Worm (Caenorhabditis elegans) whole organism, mixed stage, embryonic: ENCODE results near the gene ZK377.15.
A peak's percentile ranks its signal among the peaks of the same experiment; 100 is the strongest.

Source experiments
- M03D4.4 ChIP-seq: sonication (generic microtip); optimal IDR thresholded peaks from 2 replicates; lab custom pipeline; 2017; ENCODE audit warnings: mild to moderate bottlenecking, missing genetic modification characterization, missing compliant biosample characterization
- blmp-1 ChIP-seq: fragments of 150-350 bp; optimal IDR thresholded peaks from 2 replicates; lab custom pipeline; 2014; ENCODE audit warnings: missing biosample characterization, missing genetic modification characterization
- ceh-39 ChIP-seq: fragments of 150-350 bp; optimal IDR thresholded peaks from 2 replicates; lab custom pipeline; 2014; ENCODE audit warnings: missing biosample characterization, missing genetic modification characterization
- ceh-43 ChIP-seq: fragments of 200-800 bp; sonication (Bioruptor generic); optimal IDR thresholded peaks from 2 replicates; lab custom pipeline; 2018; ENCODE audit warnings: mild to moderate bottlenecking, missing genetic modification characterization, moderate library complexity, missing compliant biosample characterization
- ceh-83 ChIP-seq: fragments of 200-800 bp; sonication (Bioruptor generic); optimal IDR thresholded peaks from 2 replicates; lab custom pipeline; 2018; ENCODE audit warnings: mild to moderate bottlenecking, missing genetic modification characterization, missing compliant biosample characterization
- ces-1 ChIP-seq: fragments of 150-350 bp; optimal IDR thresholded peaks from 2 replicates; lab custom pipeline; 2014; ENCODE audit warnings: missing biosample characterization, missing genetic modification reagents, missing genetic modification characterization
- cnd-1 ChIP-seq: fragments of 200-800 bp; sonication (Bioruptor generic); optimal IDR thresholded peaks from 2 replicates; lab custom pipeline; 2018; ENCODE audit warnings: mild to moderate bottlenecking, missing genetic modification characterization, missing compliant biosample characterization
- drap-1 ChIP-seq: fragments of 200-800 bp; sonication (Bioruptor generic); optimal IDR thresholded peaks from 3 replicates; lab custom pipeline; 2018; ENCODE audit warnings: mild to moderate bottlenecking, missing genetic modification characterization, missing compliant biosample characterization
- elt-1 ChIP-seq: sonication (generic microtip); optimal IDR thresholded peaks from 2 replicates; lab custom pipeline; 2017; ENCODE audit warnings: missing genetic modification characterization, mild to moderate bottlenecking, missing compliant biosample characterization, antibody characterized with exemption, moderate library complexity, borderline replicate concordance; ENCODE audit not compliant: insufficient read depth
- elt-3 ChIP-seq: fragments of 150-350 bp; optimal IDR thresholded peaks from 2 replicates; lab custom pipeline; 2014; ENCODE audit warnings: missing biosample characterization, missing genetic modification characterization
- flh-1 ChIP-seq: fragments of 200-800 bp; sonication (Bioruptor generic); optimal IDR thresholded peaks from 2 replicates; lab custom pipeline; 2018; ENCODE audit warnings: mild to moderate bottlenecking, missing genetic modification characterization, moderate library complexity, missing compliant biosample characterization
- ham-2 ChIP-seq: fragments of 200-800 bp; sonication (Bioruptor generic); optimal IDR thresholded peaks from 2 replicates; lab custom pipeline; 2018; ENCODE audit warnings: mild to moderate bottlenecking, missing genetic modification characterization, missing compliant biosample characterization
- hlh-1 ChIP-seq: fragments of 150-350 bp; optimal IDR thresholded peaks from 2 replicates; lab custom pipeline; 2014; ENCODE audit warnings: missing biosample characterization, missing genetic modification reagents, missing genetic modification characterization
- lin-13 ChIP-seq: fragments of 150-350 bp; optimal IDR thresholded peaks from 2 replicates; lab custom pipeline; 2014; ENCODE audit warnings: missing biosample characterization, missing genetic modification characterization
- lin-32 ChIP-seq: fragments of 200-800 bp; sonication (Bioruptor generic); optimal IDR thresholded peaks from 2 replicates; lab custom pipeline; 2018; ENCODE audit warnings: mild to moderate bottlenecking, missing genetic modification characterization, missing compliant biosample characterization
- lsy-2 ChIP-seq: fragments of 150-350 bp; optimal IDR thresholded peaks from 2 replicates; lab custom pipeline; 2014; ENCODE audit warnings: missing biosample characterization, missing genetic modification characterization
- mab-5 ChIP-seq: fragments of 150-350 bp; optimal IDR thresholded peaks from 2 replicates; lab custom pipeline; 2014; ENCODE audit warnings: missing biosample characterization, missing genetic modification characterization
- mep-1 ChIP-seq: fragments of 150-350 bp; optimal IDR thresholded peaks from 2 replicates; lab custom pipeline; 2017; ENCODE audit warnings: missing biosample characterization, missing genetic modification reagents, missing genetic modification characterization, inconsistent platforms
- mls-2 ChIP-seq: sonication (generic microtip); optimal IDR thresholded peaks from 2 replicates; lab custom pipeline; 2016; ENCODE audit warnings: mild to moderate bottlenecking, missing genetic modification characterization, moderate library complexity, missing compliant biosample characterization
- nhr-12 ChIP-seq: fragments of 150-350 bp; optimal IDR thresholded peaks from 2 replicates; lab custom pipeline; 2014; ENCODE audit warnings: missing biosample characterization, missing genetic modification characterization
- nhr-2 ChIP-seq: fragments of 150-350 bp; optimal IDR thresholded peaks from 2 replicates; lab custom pipeline; 2014; ENCODE audit warnings: missing biosample characterization, missing genetic modification characterization
- nhr-237 ChIP-seq: fragments of 150-350 bp; optimal IDR thresholded peaks from 2 replicates; lab custom pipeline; 2014; ENCODE audit warnings: missing biosample characterization, missing genetic modification characterization
- nhr-76 ChIP-seq: sonication (generic microtip); optimal IDR thresholded peaks from 2 replicates; lab custom pipeline; 2017; ENCODE audit warnings: missing biosample characterization, missing genetic modification characterization
- pha-4 ChIP-seq: fragments of 150-350 bp; optimal IDR thresholded peaks from 2 replicates; lab custom pipeline; 2018; ENCODE audit warnings: missing biosample characterization, missing genetic modification reagents, missing genetic modification characterization
- snpc-4 ChIP-seq: fragments of 150-350 bp; optimal IDR thresholded peaks from 2 replicates; lab custom pipeline; 2014; ENCODE audit warnings: missing biosample characterization, missing genetic modification characterization
- sptf-1 ChIP-seq: sonication (generic microtip); optimal IDR thresholded peaks from 2 replicates; lab custom pipeline; 2017; ENCODE audit warnings: mild to moderate bottlenecking, missing genetic modification characterization, moderate library complexity, missing compliant biosample characterization
- tbx-8 ChIP-seq: fragments of 200-800 bp; sonication (Bioruptor generic); optimal IDR thresholded peaks from 2 replicates; lab custom pipeline; 2018; ENCODE audit warnings: mild to moderate bottlenecking, missing genetic modification characterization, moderate library complexity, missing compliant biosample characterization
- unc-120 ChIP-seq: sonication (generic microtip); optimal IDR thresholded peaks from 2 replicates; lab custom pipeline; 2017; ENCODE audit warnings: missing genetic modification characterization, missing compliant biosample characterization; ENCODE audit not compliant: poor library complexity, severe bottlenecking
- unc-39 ChIP-seq: fragments of 150-350 bp; optimal IDR thresholded peaks from 2 replicates; lab custom pipeline; 2014; ENCODE audit warnings: missing biosample characterization, missing genetic modification characterization
- unc-62 ChIP-seq: fragments of 150-350 bp; optimal IDR thresholded peaks from 2 replicates; lab custom pipeline; 2014; ENCODE audit warnings: missing biosample characterization, missing genetic modification reagents, missing genetic modification characterization
- zip-8 ChIP-seq: fragments of 150-350 bp; optimal IDR thresholded peaks from 2 replicates; lab custom pipeline; 2014; ENCODE audit warnings: missing biosample characterization, missing genetic modification characterization

ZK377.15 gene

ce11 chrX:3464309-3465038, 1.2 kb downstream of the ZK377.15 start:
- TF ChIP-seq nhr-2 (tag; lab: Kevin White, UChicago) (peak; percentile 10), unc-62 (GFP tag; lab: Kevin White, UChicago) (peak; percentile 53), ces-1 (peak; percentile 80), ham-2 (GFP tag; lab: Kevin White, UChicago) (peak; percentile 41), ceh-83 (GFP tag; lab: Kevin White, UChicago) (no peak)
- TF ChIP-seq, all 35 proteins: peak for 4

- TF ChIP-seq lin-13 (tag; lab: Kevin White, UChicago) (no peak), mep-1 (tag; lab: Kevin White, UChicago) (no peak), nhr-237 (tag; lab: Kevin White, UChicago) (no peak), snpc-4 (no peak), nhr-76 (no peak), unc-62 (GFP tag; lab: Kevin White, UChicago) (peak; percentile 76), elt-3 (tag; lab: Kevin White, UChicago) (no peak)
Observed at ce11 chrX:3463875-3464274, 1.8 kb downstream of the ZK377.15 start.

ce11 chrX:3462086-3462485, 3.6 kb downstream of the ZK377.15 start:
- no peak for TF ChIP-seq pha-4 (tag; lab: Kevin White, UChicago)
- peak; percentile 96 for TF ChIP-seq elt-1 (tag; lab: Kevin White, UChicago)

ce11 chrX:3455561-3455960, 10.1 kb downstream of the ZK377.15 start:
- peak; percentile 73 for TF ChIP-seq hlh-1 (tag; lab: Kevin White, UChicago)
- TF ChIP-seq unc-39 (tag; lab: Kevin White, UChicago): no peak
- peak; percentile 90 for TF ChIP-seq unc-62 (GFP tag; lab: Kevin White, UChicago)
- no peak for TF ChIP-seq elt-3 (tag; lab: Kevin White, UChicago)
- no peak for TF ChIP-seq drap-1 (GFP tag; lab: Kevin White, UChicago)
- no peak for TF ChIP-seq zip-8 (tag; lab: Kevin White, UChicago)
- TF ChIP-seq ceh-43 (GFP tag; lab: Kevin White, UChicago): peak; percentile 11
- TF ChIP-seq mab-5: peak; percentile 62
- TF ChIP-seq unc-120 (tag; lab: Kevin White, UChicago): peak; percentile 62
- TF ChIP-seq, all 35 proteins: peak for 5

ce11 chrX:3453870-3454269, 11.8 kb downstream of the ZK377.15 start:
- no peak for TF ChIP-seq lin-32 (GFP tag; lab: Kevin White, UChicago)

- TF ChIP-seq ceh-39 (tag; lab: Kevin White, UChicago): no peak
- no peak for TF ChIP-seq blmp-1 (tag; lab: Kevin White, UChicago)
- no peak for TF ChIP-seq mls-2 (tag; lab: Kevin White, UChicago)
- TF ChIP-seq mep-1 (tag; lab: Kevin White, UChicago): no peak
- no peak for TF ChIP-seq mab-5
- no peak for TF ChIP-seq sptf-1 (tag; lab: Kevin White, UChicago)
- no peak for TF ChIP-seq nhr-2 (tag; lab: Kevin White, UChicago)
Observed at ce11 chrX:3451122-3451521, 14.6 kb downstream of the ZK377.15 start, which contains the start of gene ZK813.5. Gene ZK813.5, minus strand, starts transcription at chrX:3451222.

ce11 chrX:3446011-3446410, 19.7 kb downstream of the ZK377.15 start, which contains the start of gene ZK813.1:
Gene ZK813.1, plus strand, starts transcription at chrX:3446311.
- TF ChIP-seq nhr-237 (tag; lab: Kevin White, UChicago) (no peak), lsy-2 (tag; lab: Kevin White, UChicago) (no peak), nhr-12 (tag; lab: Kevin White, UChicago) (no peak), cnd-1 (tag; lab: Kevin White, UChicago) (no peak), M03D4.4 (tag; lab: Kevin White, UChicago) (no peak), ceh-43 (GFP tag; lab: Kevin White, UChicago) (no peak), mls-2 (tag; lab: Kevin White, UChicago) (no peak), flh-1 (GFP tag; lab: Kevin White, UChicago) (no peak), snpc-4 (no peak), unc-120 (tag; lab: Kevin White, UChicago) (no peak), elt-3 (tag; lab: Kevin White, UChicago) (no peak), lin-13 (tag; lab: Kevin White, UChicago) (no peak), lin-32 (GFP tag; lab: Kevin White, UChicago) (no peak), blmp-1 (tag; lab: Kevin White, UChicago) (no peak), tbx-8 (GFP tag; lab: Kevin White, UChicago) (no peak), sptf-1 (tag; lab: Kevin White, UChicago) (no peak), hlh-1 (tag; lab: Kevin White, UChicago) (no peak)
